Fruit fly (Drosophila melanogaster) whole organism, embryonic: ENCODE data around the gene CG18281.

Source experiments
- ATbp ChIP-seq: fragments of 200-800 bp; sonication (Bioruptor generic); optimal IDR thresholded peaks from 2 replicates; lab custom pipeline; 2017; ENCODE audit warnings: missing biosample characterization, mild to moderate bottlenecking, missing genetic modification characterization, missing genetic modification reagents
- C15 ChIP-seq: fragments of 200-800 bp; sonication (Bioruptor generic); IDR thresholded peaks from 3 replicates; pipeline ENCODE4 v1.3.6; 2022; ENCODE audit warnings: missing biosample characterization, missing genetic modification characterization
- CG10959 ChIP-seq: fragments of 200-800 bp; sonication (Bioruptor generic); IDR thresholded peaks from 2 replicates; pipeline ENCODE4 v1.3.6; 2022; ENCODE audit warnings: missing biosample characterization, missing genetic modification characterization
- CG10979 ChIP-seq: fragments of 200-800 bp; sonication (Bioruptor generic); optimal IDR thresholded peaks from 2 replicates; lab custom pipeline; 2018; ENCODE audit warnings: missing biosample characterization, mild to moderate bottlenecking, missing genetic modification characterization, moderate library complexity
- CG12104 ChIP-seq: fragments of 200-800 bp; sonication (Bioruptor generic); optimal IDR thresholded peaks from 3 replicates; lab custom pipeline; 2016; ENCODE audit warnings: missing biosample characterization, missing genetic modification characterization
- CG12155 ChIP-seq: fragments of 200-800 bp; sonication (Bioruptor generic); optimal IDR thresholded peaks from 3 replicates; lab custom pipeline; 2016; ENCODE audit warnings: missing biosample characterization, missing genetic modification characterization
- CG12744 ChIP-seq: fragments of 200-800 bp; sonication (Bioruptor generic); optimal IDR thresholded peaks from 2 replicates; lab custom pipeline; 2016; ENCODE audit warnings: missing biosample characterization, missing genetic modification characterization
- CG14710 ChIP-seq: fragments of 200-800 bp; sonication (Bioruptor generic); optimal IDR thresholded peaks from 3 replicates; lab custom pipeline; 2019; ENCODE audit warnings: missing biosample characterization, mild to moderate bottlenecking, missing genetic modification characterization, moderate library complexity
- CG15011 ChIP-seq: fragments of 200-800 bp; sonication (Bioruptor generic); optimal IDR thresholded peaks from 3 replicates; lab custom pipeline; 2018; ENCODE audit warnings: missing biosample characterization, mild to moderate bottlenecking, missing genetic modification characterization
- CG15601 ChIP-seq: fragments of 200-800 bp; sonication (Bioruptor generic); optimal IDR thresholded peaks from 3 replicates; lab custom pipeline; 2019; ENCODE audit warnings: missing biosample characterization, mild to moderate bottlenecking, missing genetic modification characterization, moderate library complexity
- CG15696 ChIP-seq: fragments of 200-800 bp; sonication (Bioruptor generic); optimal IDR thresholded peaks from 2 replicates; lab custom pipeline; 2019; ENCODE audit warnings: missing biosample characterization, mild to moderate bottlenecking, missing genetic modification characterization, moderate library complexity
- CG3281 ChIP-seq: fragments of 200-800 bp; sonication (Bioruptor generic); optimal IDR thresholded peaks from 3 replicates; lab custom pipeline; 2017; ENCODE audit warnings: missing biosample characterization, mild to moderate bottlenecking, missing genetic modification characterization
- CG42726 ChIP-seq: fragments of 200-800 bp; sonication (Bioruptor generic); IDR thresholded peaks from 2 replicates; pipeline ENCODE4 v1.3.6; 2022; ENCODE audit warnings: missing biosample characterization, missing genetic modification characterization; ENCODE audit not compliant: partially characterized antibody
- CG4404 ChIP-seq: fragments of 200-800 bp; sonication (Bioruptor generic); IDR thresholded peaks from 2 replicates; pipeline ENCODE4 v1.3.6; 2022; ENCODE audit warnings: missing biosample characterization, missing genetic modification characterization
- CG4854 ChIP-seq: fragments of 200-800 bp; sonication (Bioruptor generic); optimal IDR thresholded peaks from 2 replicates; lab custom pipeline; 2016; ENCODE audit warnings: missing biosample characterization, missing genetic modification characterization, inconsistent platforms
- CG6175 ChIP-seq: fragments of 200-800 bp; sonication (Bioruptor generic); IDR thresholded peaks from 3 replicates; pipeline ENCODE4 v1.3.6; 2022; ENCODE audit warnings: missing biosample characterization, missing genetic modification characterization
- CG6791 ChIP-seq: fragments of 200-800 bp; sonication (Bioruptor generic); IDR thresholded peaks from 3 replicates; pipeline ENCODE4 v1.3.6; 2022; ENCODE audit warnings: missing biosample characterization, missing genetic modification characterization; ENCODE audit not compliant: partially characterized antibody
- CG7357 ChIP-seq: fragments of 200-800 bp; sonication (Bioruptor generic); IDR thresholded peaks from 3 replicates; pipeline ENCODE4 v1.3.6; 2022; ENCODE audit warnings: missing biosample characterization, missing genetic modification characterization
- CrebB ChIP-seq: fragments of 200-800 bp; sonication (Bioruptor generic); optimal IDR thresholded peaks from 3 replicates; lab custom pipeline; 2018; ENCODE audit warnings: missing biosample characterization, mild to moderate bottlenecking, missing genetic modification characterization
- D19A ChIP-seq: fragments of 200-800 bp; optimal IDR thresholded peaks from 3 replicates; lab custom pipeline; 2019; ENCODE audit warnings: missing biosample characterization, mild to moderate bottlenecking, missing genetic modification characterization, moderate library complexity
- Dad ChIP-seq: fragments of 200-800 bp; sonication (Bioruptor generic); optimal IDR thresholded peaks from 3 replicates; lab custom pipeline; 2016; ENCODE audit warnings: missing biosample characterization, missing genetic modification characterization
- Eip74EF ChIP-seq, 2 experiments: fragments of 200-800 bp in 1 of 2; fragments of >200 bp in 1 of 2; sonication (Bioruptor generic) in 1 of 2; optimal IDR thresholded peaks; 2 replicates each; lab custom pipeline; 2017 to 2019; ENCODE audit warnings: missing biosample characterization in 2 of 2, missing genetic modification characterization in 2 of 2, mild to moderate bottlenecking in 1 of 2, moderate library complexity in 1 of 2
- Ets97D ChIP-seq: fragments of 200-800 bp; sonication (Bioruptor generic); optimal IDR thresholded peaks from 3 replicates; lab custom pipeline; 2016; ENCODE audit warnings: missing biosample characterization, missing genetic modification characterization
- Gsc ChIP-seq: fragments of 200-800 bp; sonication (Bioruptor generic); IDR thresholded peaks from 2 replicates; pipeline ENCODE4 v1.3.6; 2022; ENCODE audit warnings: missing biosample characterization, missing genetic modification characterization
- H2.0 ChIP-seq: fragments of 200-800 bp; sonication (Bioruptor generic); IDR thresholded peaks from 2 replicates; pipeline ENCODE4 v1.3.6; 2022; ENCODE audit warnings: missing biosample characterization, missing genetic modification characterization
- HHEX ChIP-seq: fragments of 200-800 bp; sonication (Bioruptor generic); optimal IDR thresholded peaks from 3 replicates; lab custom pipeline; 2017; ENCODE audit warnings: missing biosample characterization, mild to moderate bottlenecking, missing genetic modification characterization, missing genetic modification reagents
- HLHmδ ChIP-seq: fragments of 200-800 bp; sonication (Bioruptor generic); optimal IDR thresholded peaks from 2 replicates; lab custom pipeline; 2018; ENCODE audit warnings: missing biosample characterization, mild to moderate bottlenecking, missing genetic modification characterization, moderate library complexity
- Hmx ChIP-seq: fragments of 200-800 bp; sonication (Bioruptor generic); optimal IDR thresholded peaks from 2 replicates; lab custom pipeline; 2016; ENCODE audit warnings: missing biosample characterization, missing genetic modification characterization
- Myb ChIP-seq: fragments of 200-800 bp; sonication (Bioruptor generic); optimal IDR thresholded peaks from 2 replicates; lab custom pipeline; 2016; ENCODE audit warnings: missing biosample characterization, missing genetic modification characterization
- Oli ChIP-seq: fragments of 200-800 bp; sonication (Bioruptor generic); optimal IDR thresholded peaks from 2 replicates; lab custom pipeline; 2018; ENCODE audit warnings: missing biosample characterization, mild to moderate bottlenecking, missing genetic modification characterization, moderate library complexity
- Poxn ChIP-seq: fragments of 200-800 bp; sonication (Bioruptor generic); IDR thresholded peaks from 2 replicates; pipeline ENCODE4 v1.3.6; 2022; ENCODE audit warnings: missing biosample characterization, missing genetic modification characterization
- ase ChIP-seq: fragments of 200-800 bp; sonication (Bioruptor generic); IDR thresholded peaks from 3 replicates; pipeline ENCODE4 v1.3.6; 2022; ENCODE audit warnings: missing biosample characterization, missing genetic modification characterization
- az2 ChIP-seq: fragments of 200-800 bp; sonication (Bioruptor generic); optimal IDR thresholded peaks from 3 replicates; lab custom pipeline; 2016; ENCODE audit warnings: missing biosample characterization, missing genetic modification characterization
- chif ChIP-seq, 2 experiments: fragments of 200-800 bp; sonication (Bioruptor generic); optimal IDR thresholded peaks; 3 replicates each; lab custom pipeline; 2016; ENCODE audit warnings: missing biosample characterization in 2 of 2, missing genetic modification characterization in 2 of 2
- chm ChIP-seq: fragments of 200-800 bp; sonication (Bioruptor generic); IDR thresholded peaks from 2 replicates; pipeline ENCODE4 v1.3.6; 2022; ENCODE audit warnings: missing biosample characterization, missing genetic modification characterization
- dmrt99B ChIP-seq: fragments of 200-800 bp; sonication (Bioruptor generic); optimal IDR thresholded peaks from 2 replicates; lab custom pipeline; 2018; ENCODE audit warnings: missing biosample characterization, mild to moderate bottlenecking, missing genetic modification characterization, moderate library complexity
- en ChIP-seq: fragments of 200-800 bp; sonication (Bioruptor generic); optimal IDR thresholded peaks from 2 replicates; lab custom pipeline; 2016; ENCODE audit warnings: missing biosample characterization, missing genetic modification characterization
- fd64A ChIP-seq: fragments of 200-800 bp; sonication (Bioruptor generic); optimal IDR thresholded peaks from 3 replicates; lab custom pipeline; 2018; ENCODE audit warnings: missing biosample characterization, mild to moderate bottlenecking, missing genetic modification characterization
- fru ChIP-seq: fragments of >200 bp; optimal IDR thresholded peaks from 2 replicates; lab custom pipeline; 2017
- gce ChIP-seq: fragments of 200-800 bp; sonication (Bioruptor generic); IDR thresholded peaks from 3 replicates; pipeline ENCODE4 v1.3.6; 2022; ENCODE audit warnings: missing biosample characterization, missing genetic modification characterization
- gem ChIP-seq: fragments of 200-800 bp; sonication (Bioruptor generic); optimal IDR thresholded peaks from 2 replicates; lab custom pipeline; 2019; ENCODE audit warnings: missing biosample characterization, mild to moderate bottlenecking, missing genetic modification characterization, moderate library complexity
- hb ChIP-seq: fragments of 200-800 bp; sonication (Bioruptor generic); IDR thresholded peaks from 3 replicates; pipeline ENCODE4 v1.3.6; 2022; ENCODE audit warnings: missing biosample characterization, missing genetic modification characterization; ENCODE audit not compliant: partially characterized antibody
- jigr1 ChIP-seq: fragments of 200-800 bp; sonication (Bioruptor generic); IDR thresholded peaks from 3 replicates; pipeline ENCODE4 v1.3.6; 2022; ENCODE audit warnings: missing biosample characterization, missing genetic modification characterization
- jumu ChIP-seq: fragments of 200-800 bp; sonication (Bioruptor generic); optimal IDR thresholded peaks from 3 replicates; lab custom pipeline; 2016; ENCODE audit warnings: missing biosample characterization, missing genetic modification characterization
- kah ChIP-seq: fragments of 200-800 bp; sonication (Bioruptor generic); optimal IDR thresholded peaks from 2 replicates; lab custom pipeline; 2018; ENCODE audit warnings: missing biosample characterization, mild to moderate bottlenecking, missing genetic modification characterization
- shn ChIP-seq: fragments of 200-800 bp; sonication (Bioruptor generic); optimal IDR thresholded peaks from 3 replicates; lab custom pipeline; 2016; ENCODE audit warnings: missing biosample characterization, missing genetic modification characterization
- twi ChIP-seq: fragments of 200-800 bp; optimal IDR thresholded peaks from 2 replicates; lab custom pipeline; 2019; ENCODE audit warnings: missing biosample characterization, mild to moderate bottlenecking, missing genetic modification characterization, moderate library complexity
- vfl ChIP-seq: fragments of 200-800 bp; sonication (Bioruptor generic); optimal IDR thresholded peaks from 2 replicates; lab custom pipeline; 2016; ENCODE audit warnings: missing biosample characterization, missing genetic modification characterization
- wek ChIP-seq: fragments of 200-800 bp; sonication (Bioruptor generic); optimal IDR thresholded peaks from 3 replicates; lab custom pipeline; 2018; ENCODE audit warnings: missing biosample characterization, mild to moderate bottlenecking, missing genetic modification characterization, moderate library complexity
- wor ChIP-seq: fragments of 200-800 bp; sonication (Bioruptor generic); IDR thresholded peaks from 2 replicates; pipeline ENCODE4 v1.3.6; 2022; ENCODE audit warnings: missing biosample characterization, missing genetic modification characterization
- zen2 ChIP-seq: fragments of 200-800 bp; sonication (Bioruptor generic); IDR thresholded peaks from 3 replicates; pipeline ENCODE4 v1.3.6; 2022; ENCODE audit warnings: missing biosample characterization, missing genetic modification characterization; ENCODE audit not compliant: partially characterized antibody

The CG18281 gene

dm6 chr3L:20518805-20519503 lies 19.3 kb downstream of the CG18281 start, which contains the start of gene BNIP3 (continued):
- no peak for TF ChIP-seq CrebB (tag; lab: Kevin White, UChicago)
- TF ChIP-seq shn (GFP tag; lab: Kevin White, UChicago) = no peak
- no peak for TF ChIP-seq CG7357 (GFP tag; lab: Robert Waterston, UW)
- TF ChIP-seq zen2 = no peak
- TF ChIP-seq az2 = no peak
- no peak for TF ChIP-seq CG10959 (GFP tag; lab: Robert Waterston, UW)
- no peak for TF ChIP-seq wor (GFP tag; lab: Robert Waterston, UW)
- no peak for TF ChIP-seq gem
- no peak for TF ChIP-seq vfl (GFP tag; lab: Kevin White, UChicago)
- peak; percentile 11; the same call in 1 of the 2 replicates for TF ChIP-seq chm
- no peak for TF ChIP-seq chif (GFP tag; optimal IDR thresholded peaks at IDR 0.05; lab: Kevin White, UChicago)
- TF ChIP-seq CG15601 (tag; lab: Kevin White, UChicago) = peak; percentile 11
- TF ChIP-seq fru (lab: Kevin White, UChicago) = no peak
- no peak for TF ChIP-seq Dad (GFP tag; lab: Kevin White, UChicago)
- no peak for TF ChIP-seq Hmx (GFP tag; lab: Kevin White, UChicago)
- TF ChIP-seq CG12155 = no peak
- TF ChIP-seq CG10979 (tag; lab: Kevin White, UChicago) = no peak
- TF ChIP-seq fd64A (GFP tag; lab: Kevin White, UChicago) = no peak
- TF ChIP-seq CG15011 = no peak
- TF ChIP-seq ATbp = no peak
- no peak for TF ChIP-seq CG12104
- no peak for TF ChIP-seq ase
- no peak for TF ChIP-seq H2.0 (GFP tag; lab: Robert Waterston, UW)
- no peak for TF ChIP-seq Ets97D (GFP tag; lab: Kevin White, UChicago)
- TF ChIP-seq Poxn (GFP tag; lab: Robert Waterston, UW) = no peak
- no peak for TF ChIP-seq CG4404 (GFP tag; lab: Robert Waterston, UW)
- TF ChIP-seq en = no peak
- no peak for TF ChIP-seq gce (GFP tag; lab: Robert Waterston, UW)
- TF ChIP-seq Eip74EF (GFP tag; optimal IDR thresholded peaks at IDR 0.05; lab: Kevin White, UChicago) = peak in 1 of 2 experiments; percentile 21
- no peak for TF ChIP-seq jigr1 (GFP tag; lab: Robert Waterston, UW)
- peak; percentile 34 for TF ChIP-seq CG14710 (tag; lab: Kevin White, UChicago)
- TF ChIP-seq CG12744 = no peak
- no peak for TF ChIP-seq D19A (tag; lab: Kevin White, UChicago)
- TF ChIP-seq twi (tag; lab: Kevin White, UChicago) = no peak
- no peak for TF ChIP-seq Oli (tag; lab: Kevin White, UChicago)
- TF ChIP-seq kah (GFP tag; lab: Kevin White, UChicago) = no peak
- TF ChIP-seq wek = peak; percentile 3
- TF ChIP-seq Myb (GFP tag; lab: Kevin White, UChicago) = peak; percentile 95
- TF ChIP-seq HLHmδ (GFP tag; lab: Kevin White, UChicago) = peak; percentile 40
- no peak for TF ChIP-seq HHEX (GFP tag; lab: Kevin White, UChicago)
- no peak for TF ChIP-seq CG3281
- peak; percentile 13 for TF ChIP-seq dmrt99B (tag; lab: Kevin White, UChicago)
- TF ChIP-seq CG15696 (tag; lab: Kevin White, UChicago) = no peak
- TF ChIP-seq CG4854 (GFP tag; lab: Kevin White, UChicago) = no peak
- no peak for TF ChIP-seq hb (GFP tag; lab: Robert Waterston, UW)
- TF ChIP-seq CG6791 = no peak
- no peak for TF ChIP-seq CG42726 (GFP tag; lab: Robert Waterston, UW)
- no peak for TF ChIP-seq Gsc
- TF ChIP-seq C15 = no peak
- no peak for TF ChIP-seq CG6175
- TF ChIP-seq jumu (GFP tag; lab: Kevin White, UChicago) = no peak
